Worm (Caenorhabditis elegans) whole organism, L4 larva: ENCODE measurements around the gene W03B1.3.

Experiments used
- Y5F2A.4 ChIP-seq: fragments of 200-800 bp; sonication (Bioruptor generic); optimal IDR thresholded peaks from 2 replicates; lab custom pipeline; 2018; ENCODE audit warnings: mild to moderate bottlenecking, missing genetic modification characterization, missing compliant biosample characterization
- ama-1 ChIP-seq: fragments of 150-350 bp; optimal IDR thresholded peaks from 2 replicates; lab custom pipeline; 2014; ENCODE audit warnings: inconsistent platforms, mixed read lengths
- lir-3 ChIP-seq: sonication (generic microtip); optimal IDR thresholded peaks from 2 replicates; lab custom pipeline; 2016; ENCODE audit warnings: mild to moderate bottlenecking, missing genetic modification characterization, missing compliant biosample characterization
- lsy-2 ChIP-seq, 2 experiments: fragments of 150-350 bp in 1 of 2; sonication (generic microtip) in 1 of 2; optimal IDR thresholded peaks; 2 replicates each; lab custom pipeline; 2014 to 2017; ENCODE audit warnings: missing biosample characterization in 2 of 2, missing genetic modification characterization in 2 of 2
- mdl-1 ChIP-seq, 2 experiments: fragments of 150-350 bp in 1 of 2; sonication (generic microtip) in 1 of 2; optimal IDR thresholded peaks; 2 replicates each; lab custom pipeline; 2014 to 2017; ENCODE audit warnings: missing biosample characterization in 2 of 2, missing genetic modification characterization in 2 of 2
- mes-2 ChIP-seq: sonication (generic microtip); optimal IDR thresholded peaks from 2 replicates; lab custom pipeline; 2016; ENCODE audit warnings: missing genotype, mild to moderate bottlenecking, missing genetic modification characterization, missing compliant biosample characterization; ENCODE audit not compliant: poor library complexity, severe bottlenecking
- nhr-28 ChIP-seq: fragments of 150-350 bp; optimal IDR thresholded peaks from 2 replicates; lab custom pipeline; 2014; ENCODE audit warnings: missing biosample characterization, missing genetic modification characterization
- pha-4 ChIP-seq, 2 experiments: fragments of 150-350 bp in 1 of 2; fragments of 200-800 bp in 1 of 2; sonication (Bioruptor generic) in 1 of 2; IDR thresholded peaks in 1 of 2; optimal IDR thresholded peaks in 1 of 2; 2 replicates each; pipeline versions ENCODE4 v1.3.6 to Lab custom; 2014 to 2022; ENCODE audit warnings: missing genetic modification characterization in 2 of 2, missing genetic modification reagents in 2 of 2, missing biosample characterization in 1 of 2, missing compliant biosample characterization in 1 of 2
- snpc-4 ChIP-seq: fragments of 150-350 bp; optimal IDR thresholded peaks from 2 replicates; lab custom pipeline; 2014; ENCODE audit warnings: missing biosample characterization, missing genetic modification characterization
- unc-39 ChIP-seq: sonication (generic microtip); optimal IDR thresholded peaks from 2 replicates; lab custom pipeline; 2017; ENCODE audit warnings: missing biosample characterization, missing genetic modification characterization

DNA sequence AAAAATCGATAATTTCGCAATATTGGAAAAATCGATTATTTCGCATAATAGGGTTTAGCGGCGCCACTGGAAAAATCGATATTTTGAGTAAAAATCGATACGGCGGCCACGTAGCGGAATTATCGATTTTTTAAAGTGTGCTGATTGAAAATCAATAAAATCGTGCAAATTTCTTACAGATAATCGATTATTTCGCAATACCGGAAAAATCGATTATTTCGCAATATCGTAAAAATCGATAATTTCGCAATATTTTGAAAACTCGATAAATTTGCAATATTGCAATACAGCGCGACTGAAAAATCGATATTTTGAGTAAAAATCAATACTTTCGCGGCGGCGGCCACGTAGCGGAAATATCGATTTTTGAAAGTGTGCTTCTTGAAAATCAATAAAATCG lies 18.4 kb downstream of the W03B1.3 start:
- TF ChIP-seq mdl-1 (tag; optimal IDR thresholded peaks at IDR 0.05; lab: Kevin White, UChicago), result no peak
- TF ChIP-seq unc-39 (tag; lab: Kevin White, UChicago), result no peak
- TF ChIP-seq lsy-2 (tag; optimal IDR thresholded peaks at IDR 0.05; lab: Kevin White, UChicago), result no peak
- no peak for TF ChIP-seq lir-3
- no peak for TF ChIP-seq nhr-28
- TF ChIP-seq mes-2, result no peak
- TF ChIP-seq pha-4 (GFP tag; IDR thresholded peaks at IDR 0.05; lab: Robert Waterston, UW), result no peak
- TF ChIP-seq pha-4 (tag; optimal IDR thresholded peaks at IDR 0.05; lab: Kevin White, UChicago), result no peak
- TF ChIP-seq Y5F2A.4 (GFP tag; lab: Kevin White, UChicago), result no peak
- TF ChIP-seq ama-1 (lab: Kevin White, UChicago), result no peak
- TF ChIP-seq snpc-4, result no peak
